Worm (Caenorhabditis elegans): ENCODE results near the gene nlp-23.

Gene nlp-23

ce11 chrX:2319238-2319637 lies 23.5 kb downstream of the nlp-23 start, which contains the start of gene aakg-4:
Gene aakg-4, minus strand, starts transcription at chrX:2319338.
- TF ChIP-seq hmg-4 (GFP tag; optimal IDR thresholded peaks at IDR 0.05), result no peak
- TF ChIP-seq tbx-37 (GFP tag; conservative IDR thresholded peaks at IDR 0.05), result no peak
- no peak for TF ChIP-seq aly-1 (tag; optimal IDR thresholded peaks at IDR 0.05)

- TF ChIP-seq pes-1 (GFP tag; IDR thresholded peaks at IDR 0.05), result no peak
- TF ChIP-seq ceh-13 (GFP tag; optimal IDR thresholded peaks at IDR 0.05), result no peak
- no peak for TF ChIP-seq tra-4 (tag; optimal IDR thresholded peaks at IDR 0.05)
- TF ChIP-seq aly-1 (tag; optimal IDR thresholded peaks at IDR 0.05), result no peak
- TF ChIP-seq ama-1 (optimal IDR thresholded peaks at IDR 0.05), result no peak
- no peak for TF ChIP-seq hmg-4 (GFP tag; optimal IDR thresholded peaks at IDR 0.05)
- TF ChIP-seq tbx-11 (GFP tag; IDR thresholded peaks at IDR 0.05), result no peak
- TF ChIP-seq flt-1 (GFP tag; IDR thresholded peaks at IDR 0.05), result no peak
- TF ChIP-seq sea-1 (GFP tag; conservative IDR thresholded peaks at IDR 0.05), result no peak
- no peak for TF ChIP-seq B0310.2 (tag; optimal IDR thresholded peaks at IDR 0.05)
- TF ChIP-seq scrt-1 (GFP tag; IDR thresholded peaks at IDR 0.05), result no peak
- no peak for TF ChIP-seq tbx-37 (GFP tag; conservative IDR thresholded peaks at IDR 0.05)
- TF ChIP-seq ets-7 (tag; optimal IDR thresholded peaks at IDR 0.05), result no peak
- TF ChIP-seq hnd-1 (tag; optimal IDR thresholded peaks at IDR 0.05), result no peak
Observed at ce11 chrX:2317480-2317879, 25.3 kb downstream of the nlp-23 start.

DNA sequence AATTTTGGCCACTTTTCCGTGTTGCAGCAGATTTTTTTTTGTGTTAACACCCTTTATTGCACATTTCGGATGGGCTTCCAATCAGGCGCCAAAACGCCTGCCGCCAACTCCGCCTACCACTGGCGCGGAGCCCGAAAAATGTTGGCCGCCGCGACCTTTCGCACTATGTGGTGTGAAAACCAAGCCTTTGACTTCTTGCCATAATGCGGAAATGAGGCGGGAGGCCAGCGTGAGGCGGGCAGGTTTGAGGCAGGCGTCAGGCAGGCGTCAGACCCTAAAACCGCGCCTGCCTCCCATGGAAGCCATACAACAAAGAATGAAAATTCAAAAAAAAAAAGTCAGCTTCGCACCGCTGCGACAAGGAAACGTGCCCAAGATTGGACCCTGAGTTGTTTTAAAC lies 25.9 kb downstream of the nlp-23 start:
- TF ChIP-seq sea-1 (GFP tag; conservative IDR thresholded peaks at IDR 0.05) (no peak), tbx-11 (GFP tag; IDR thresholded peaks at IDR 0.05) (no peak), pes-1 (GFP tag; IDR thresholded peaks at IDR 0.05) (no peak), ceh-36 (tag; optimal IDR thresholded peaks at IDR 0.05) (no peak), F13C5.2 (tag; optimal IDR thresholded peaks at IDR 0.05) (no peak), hnd-1 (tag; optimal IDR thresholded peaks at IDR 0.05) (no peak), flt-1 (GFP tag; IDR thresholded peaks at IDR 0.05) (no peak), ets-7 (tag; optimal IDR thresholded peaks at IDR 0.05) (no peak), ama-1 (optimal IDR thresholded peaks at IDR 0.05) (no peak), ceh-13 (GFP tag; optimal IDR thresholded peaks at IDR 0.05) (no peak), aly-1 (tag; optimal IDR thresholded peaks at IDR 0.05) (no peak)

- no peak for TF ChIP-seq aly-1 (tag; optimal IDR thresholded peaks at IDR 0.05)
- no peak for TF ChIP-seq ama-1 (optimal IDR thresholded peaks at IDR 0.05)
- no peak for TF ChIP-seq pes-1 (GFP tag; IDR thresholded peaks at IDR 0.05)
- TF ChIP-seq tbx-11 (GFP tag; IDR thresholded peaks at IDR 0.05), result no peak
- no peak for TF ChIP-seq ceh-36 (tag; optimal IDR thresholded peaks at IDR 0.05)
- no peak for TF ChIP-seq hmg-4 (GFP tag; optimal IDR thresholded peaks at IDR 0.05)
- no peak for TF ChIP-seq sea-1 (GFP tag; conservative IDR thresholded peaks at IDR 0.05)
- no peak for TF ChIP-seq tra-4 (tag; optimal IDR thresholded peaks at IDR 0.05)
- no peak for TF ChIP-seq hmbx-1 (tag; optimal IDR thresholded peaks at IDR 0.05)
- no peak for TF ChIP-seq ets-7 (tag; optimal IDR thresholded peaks at IDR 0.05)
- no peak for TF ChIP-seq scrt-1 (GFP tag; IDR thresholded peaks at IDR 0.05)
- no peak for TF ChIP-seq B0310.2 (tag; optimal IDR thresholded peaks at IDR 0.05)
Observed at ce11 chrX:2316205-2316604, 26.6 kb downstream of the nlp-23 start.

- TF ChIP-seq tbx-37 (GFP tag; conservative IDR thresholded peaks at IDR 0.05), result no peak
- TF ChIP-seq flt-1 (GFP tag; IDR thresholded peaks at IDR 0.05), result no peak
Observed at ce11 chrX:2304496-2304895, 38.3 kb downstream of the nlp-23 start.

DNA sequence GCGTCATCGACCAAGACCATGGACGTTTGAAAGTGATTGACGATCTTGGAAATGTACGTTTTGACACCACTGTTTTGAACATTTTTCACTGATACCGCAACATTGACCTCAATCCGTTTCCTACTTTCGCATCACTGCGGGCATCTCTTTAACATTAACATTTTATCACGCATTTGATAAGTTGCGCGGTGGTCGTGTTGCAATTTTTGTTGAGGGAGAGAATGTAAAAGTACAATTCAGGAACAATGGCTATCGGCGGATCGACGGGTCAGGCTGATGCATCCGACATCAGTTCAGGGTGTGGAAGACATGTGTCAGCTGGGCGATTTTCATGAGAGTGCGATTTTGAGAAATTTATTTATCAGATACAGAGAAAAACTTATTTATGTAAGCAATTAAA lies 39.5 kb downstream of the nlp-23 start:
- TF ChIP-seq ceh-36 (tag; optimal IDR thresholded peaks at IDR 0.05) (no peak), ets-7 (tag; optimal IDR thresholded peaks at IDR 0.05) (no peak), hmbx-1 (tag; optimal IDR thresholded peaks at IDR 0.05) (no peak)

DNA sequence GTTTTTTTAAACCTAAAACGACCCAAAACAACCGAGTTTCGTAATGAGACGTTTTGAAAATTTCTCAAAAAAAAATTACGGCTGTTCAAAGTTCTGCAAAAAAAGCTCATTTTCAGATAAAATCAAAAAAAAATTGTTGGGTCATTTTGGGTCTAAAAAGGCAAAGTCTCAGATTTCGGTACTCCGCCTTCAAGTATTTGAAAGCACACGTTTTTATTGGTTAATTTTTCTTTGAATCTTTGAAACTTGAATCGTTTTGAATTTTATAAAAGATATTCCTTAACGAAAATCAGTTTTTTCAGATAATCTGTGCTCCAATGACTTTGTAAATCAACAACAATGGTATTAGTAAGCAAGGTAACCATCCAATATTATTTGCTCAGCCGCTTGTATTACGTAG lies 40.0 kb downstream of the nlp-23 start, which contains the start of gene hum-6:
Gene hum-6 (plus strand): TSS at position 301 of the 400 bp plus-strand sequence.
- no peak for TF ChIP-seq ama-1 (optimal IDR thresholded peaks at IDR 0.05)
- no peak for TF ChIP-seq ceh-13 (GFP tag; optimal IDR thresholded peaks at IDR 0.05)
- no peak for TF ChIP-seq flt-1 (GFP tag; IDR thresholded peaks at IDR 0.05)
- no peak for TF ChIP-seq B0310.2 (tag; optimal IDR thresholded peaks at IDR 0.05)
- no peak for TF ChIP-seq tbx-37 (GFP tag; conservative IDR thresholded peaks at IDR 0.05)
- TF ChIP-seq hmbx-1 (tag; optimal IDR thresholded peaks at IDR 0.05), result no peak
- no peak for TF ChIP-seq ets-7 (tag; optimal IDR thresholded peaks at IDR 0.05)
- no peak for TF ChIP-seq ceh-36 (tag; optimal IDR thresholded peaks at IDR 0.05)
- no peak for TF ChIP-seq pes-1 (GFP tag; IDR thresholded peaks at IDR 0.05)
- TF ChIP-seq F13C5.2 (tag; optimal IDR thresholded peaks at IDR 0.05), result no peak
- no peak for TF ChIP-seq scrt-1 (GFP tag; IDR thresholded peaks at IDR 0.05)
- TF ChIP-seq aly-1 (tag; optimal IDR thresholded peaks at IDR 0.05), result no peak

- TF ChIP-seq F13C5.2 (tag; optimal IDR thresholded peaks at IDR 0.05), result no peak
Observed at ce11 chrX:2301821-2302220, 40.9 kb downstream of the nlp-23 start.

- TF ChIP-seq ceh-13 (GFP tag; optimal IDR thresholded peaks at IDR 0.05) (no peak), tbx-37 (GFP tag; conservative IDR thresholded peaks at IDR 0.05) (no peak), pes-1 (GFP tag; IDR thresholded peaks at IDR 0.05) (no peak), F13C5.2 (tag; optimal IDR thresholded peaks at IDR 0.05) (no peak), ets-7 (tag; optimal IDR thresholded peaks at IDR 0.05) (no peak), ceh-36 (tag; optimal IDR thresholded peaks at IDR 0.05) (no peak), hmg-4 (GFP tag; optimal IDR thresholded peaks at IDR 0.05) (no peak), ama-1 (optimal IDR thresholded peaks at IDR 0.05) (no peak), B0310.2 (tag; optimal IDR thresholded peaks at IDR 0.05) (no peak), scrt-1 (GFP tag; IDR thresholded peaks at IDR 0.05) (no peak), hmbx-1 (tag; optimal IDR thresholded peaks at IDR 0.05) (no peak), tra-4 (tag; optimal IDR thresholded peaks at IDR 0.05) (no peak), sea-1 (GFP tag; conservative IDR thresholded peaks at IDR 0.05) (no peak), tbx-11 (GFP tag; IDR thresholded peaks at IDR 0.05) (no peak), hnd-1 (tag; optimal IDR thresholded peaks at IDR 0.05) (no peak), flt-1 (GFP tag; IDR thresholded peaks at IDR 0.05) (no peak)
Observed at ce11 chrX:2294198-2294800, 48.5 kb downstream of the nlp-23 start, which contains the start of gene T10H10.2. Gene T10H10.2, plus strand, starts transcription at chrX:2294750.
